Fruit fly (Drosophila melanogaster): ENCODE measurements around the gene Ugt303A1.

Ugt303A1 gene

DNA sequence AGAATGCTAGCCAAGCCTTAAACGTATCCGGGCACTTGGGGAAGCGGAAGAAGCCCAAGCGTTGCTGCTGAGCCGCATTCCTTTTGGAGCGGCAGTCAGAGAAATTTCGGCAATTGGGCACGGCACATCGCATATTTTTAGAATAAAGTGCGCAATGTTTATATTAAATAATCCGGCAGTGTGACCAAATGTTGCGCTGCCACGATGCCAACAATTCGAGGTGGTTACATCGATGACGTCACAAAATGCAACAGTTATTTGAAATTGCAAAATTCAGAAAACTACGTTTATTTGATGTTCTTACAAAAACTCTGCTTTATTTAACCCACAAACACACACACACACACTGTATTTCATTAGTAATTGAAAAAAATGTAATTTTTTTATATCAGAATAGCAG is 44.6 kb downstream of the Ugt303A1 start, which contains the start of gene CG6689 (continued):
- TF ChIP-seq sc (optimal IDR thresholded peaks at IDR 0.05) (no peak), sc (GFP tag; optimal IDR thresholded peaks at IDR 0.05) (no peak), ci (GFP tag; IDR thresholded peaks at IDR 0.05) (peak; percentile 66; the same call in 1 of the 3 replicates), Rx (GFP tag; IDR thresholded peaks at IDR 0.05) (no peak), fd3F (GFP tag; optimal IDR thresholded peaks at IDR 0.05) (no peak), ind (GFP tag; optimal IDR thresholded peaks at IDR 0.05) (no peak), Nf-YA (GFP tag; IDR thresholded peaks at IDR 0.05) (no peak), tin (GFP tag; optimal IDR thresholded peaks at IDR 0.05) (no peak), Bteb2 (GFP tag; optimal IDR thresholded peaks at IDR 0.05) (no peak), en (GFP tag; optimal IDR thresholded peaks at IDR 0.05) (no peak), CG17359 (tag; optimal IDR thresholded peaks at IDR 0.05) (no peak), croc (GFP tag; conservative IDR thresholded peaks at IDR 0.05) (no peak), CG31224 (GFP tag; IDR thresholded peaks at IDR 0.05) (no peak), CG18599 (GFP tag; optimal IDR thresholded peaks at IDR 0.05) (no peak), Gsc (GFP tag; IDR thresholded peaks at IDR 0.05) (no peak), CG17829 (tag; optimal IDR thresholded peaks at IDR 0.05) (no peak), E2f2 (GFP tag; IDR thresholded peaks at IDR 0.05) (peak; percentile 77), dm (GFP tag; optimal IDR thresholded peaks at IDR 0.05) (no peak), CG18619 (GFP tag; optimal IDR thresholded peaks at IDR 0.05) (no peak), CG3847 (GFP tag; IDR thresholded peaks at IDR 0.05) (no peak), Dip2 (GFP tag; IDR thresholded peaks at IDR 0.05) (no peak), peb (GFP tag; IDR thresholded peaks at IDR 0.05) (no peak), unc-4 (GFP tag; IDR thresholded peaks at IDR 0.05; ENCODE audit: partially characterized antibody) (no peak), sisA (GFP tag; IDR thresholded peaks at IDR 0.05) (no peak), Rfx (GFP tag; IDR thresholded peaks at IDR 0.05) (0 out of 2 replicates have a peak, but pooled peaks have one; percentile 24), MTF-1 (GFP tag; optimal IDR thresholded peaks at IDR 0.05; ENCODE audit: borderline replicate concordance) (peak; percentile 5), CG17568 (GFP tag; optimal IDR thresholded peaks at IDR 0.05) (no peak), CG13296 (GFP tag; optimal IDR thresholded peaks at IDR 0.05) (peak; percentile 15), NFAT (GFP tag; IDR thresholded peaks at IDR 0.05) (no peak), Atf3 (GFP tag; optimal IDR thresholded peaks at IDR 0.05) (peak; percentile 10), pb (GFP tag; optimal IDR thresholded peaks at IDR 0.05) (no peak), MESR4 (GFP tag; optimal IDR thresholded peaks at IDR 0.05) (peak; percentile 87), CG14441 (GFP tag; IDR thresholded peaks at IDR 0.05) (no peak), danr (GFP tag; IDR thresholded peaks at IDR 0.05) (no peak), CG13287 (GFP tag; IDR thresholded peaks at IDR 0.05; ENCODE audit: partially characterized antibody) (peak; percentile 36; the same call in 1 of the 2 replicates), CG8089 (GFP tag; optimal IDR thresholded peaks at IDR 0.05) (no peak), CG4404 (GFP tag; IDR thresholded peaks at IDR 0.05) (no peak), CG32532 (GFP tag; IDR thresholded peaks at IDR 0.05) (no peak), br (optimal IDR thresholded peaks at IDR 0.05) (no peak), HHEX (GFP tag; optimal IDR thresholded peaks at IDR 0.05) (no peak), CG8290 (GFP tag; optimal IDR thresholded peaks at IDR 0.05) (no peak), CG8290 (tag; optimal IDR thresholded peaks at IDR 0.05) (peak in 1 of 2 experiments; percentile 47), CG10209 (GFP tag; optimal IDR thresholded peaks at IDR 0.05) (no peak), tio (GFP tag; optimal IDR thresholded peaks at IDR 0.05) (no peak), CG12942 (GFP tag; optimal IDR thresholded peaks at IDR 0.05) (no peak), CG42726 (GFP tag; IDR thresholded peaks at IDR 0.05; ENCODE audit: partially characterized antibody) (no peak), Hr78 (GFP tag; optimal IDR thresholded peaks at IDR 0.05) (no peak), CG31365 (tag; optimal IDR thresholded peaks at IDR 0.05) (no peak), Atf-2 (GFP tag; optimal IDR thresholded peaks at IDR 0.05) (no peak), CG12236 (GFP tag; optimal IDR thresholded peaks at IDR 0.05) (no peak), CG1647 (GFP tag; optimal IDR thresholded peaks at IDR 0.05) (no peak), Lpt (GFP tag; optimal IDR thresholded peaks at IDR 0.05) (no peak), CG8765 (GFP tag; IDR thresholded peaks at IDR 0.05) (no peak)
